Worm (Caenorhabditis elegans) whole organism, midembryonic: Measurements from ENCODE around the gene Y59E9AL.36.

Experiments
- cog-1 ChIP-seq: sonication (generic microtip); optimal IDR thresholded peaks from 2 replicates; lab custom pipeline; 2016; ENCODE audit warnings: missing genetic modification characterization, missing compliant biosample characterization
- flt-1 ChIP-seq: fragments of 200-800 bp; sonication (Bioruptor generic); IDR thresholded peaks from 2 replicates; pipeline ENCODE4 v1.3.6; 2022; ENCODE audit warnings: missing genetic modification characterization, missing compliant biosample characterization
- med-1 ChIP-seq: sonication (generic microtip); optimal IDR thresholded peaks from 2 replicates; lab custom pipeline; 2017; ENCODE audit warnings: missing genetic modification characterization, mild to moderate bottlenecking, missing compliant biosample characterization, antibody characterized with exemption, missing genetic modification reagents; ENCODE audit not compliant: insufficient read depth

DNA sequence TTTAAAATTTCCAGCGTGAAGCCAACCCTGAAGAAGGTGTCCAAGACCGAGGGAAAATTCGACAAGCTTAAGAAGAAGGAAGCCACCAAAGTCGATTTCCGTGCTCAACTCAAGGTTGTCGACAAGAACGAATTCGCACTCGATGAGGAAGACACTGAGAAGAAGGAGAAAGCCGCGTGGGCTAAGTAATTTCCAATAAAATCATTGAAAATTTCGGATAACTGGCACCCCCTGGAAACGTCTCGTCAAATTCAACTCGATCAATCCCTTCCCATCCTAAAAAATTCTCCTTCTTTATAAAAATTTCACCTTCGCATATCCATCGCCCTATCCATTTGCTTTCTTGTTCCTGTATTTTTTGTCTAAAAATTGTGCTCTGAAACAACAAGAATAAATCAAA, 2.6 kb downstream of the Y59E9AL.36 start:
- TF ChIP-seq cog-1 (tag; lab: Kevin White, UChicago) (no peak), flt-1 (GFP tag; lab: Robert Waterston, UW) (no peak), med-1 (GFP tag; lab: Kevin White, UChicago) (no peak)
